Fruit fly (Drosophila melanogaster) whole organism, embryonic: ENCODE measurements around the gene Pex14.

Experiments used
- Abd-B ChIP-seq: fragments of 200-800 bp; sonication (Bioruptor generic); optimal IDR thresholded peaks from 2 replicates; lab custom pipeline; 2018; ENCODE audit warnings: missing biosample characterization, mild to moderate bottlenecking, missing genetic modification characterization, moderate library complexity
- Asciz ChIP-seq: fragments of 200-800 bp; sonication (Bioruptor generic); optimal IDR thresholded peaks from 2 replicates; lab custom pipeline; 2017; ENCODE audit warnings: missing biosample characterization, mild to moderate bottlenecking, missing genetic modification characterization, missing genetic modification reagents
- B-H2 ChIP-seq: fragments of 200-800 bp; sonication (Bioruptor generic); optimal IDR thresholded peaks from 2 replicates; lab custom pipeline; 2018; ENCODE audit warnings: missing biosample characterization, mild to moderate bottlenecking, missing genetic modification characterization
- Blimp-1 ChIP-seq: fragments of 200-800 bp; sonication (Bioruptor generic); optimal IDR thresholded peaks from 3 replicates; lab custom pipeline; 2018; ENCODE audit warnings: missing biosample characterization, missing genetic modification characterization, mild to moderate bottlenecking, moderate library complexity, missing genetic modification reagents
- CG11695 ChIP-seq: fragments of 200-800 bp; sonication (Bioruptor generic); IDR thresholded peaks from 3 replicates; pipeline ENCODE4 v1.3.6; 2022; ENCODE audit warnings: missing biosample characterization, missing genetic modification characterization
- CG12155 ChIP-seq: fragments of 200-800 bp; sonication (Bioruptor generic); optimal IDR thresholded peaks from 3 replicates; lab custom pipeline; 2016; ENCODE audit warnings: missing biosample characterization, missing genetic modification characterization
- CG12769 ChIP-seq: fragments of 200-800 bp; sonication (Bioruptor generic); optimal IDR thresholded peaks from 2 replicates; lab custom pipeline; 2019; ENCODE audit warnings: missing biosample characterization, mild to moderate bottlenecking, missing genetic modification characterization, moderate library complexity
- CG13775 ChIP-seq: fragments of 200-800 bp; sonication (Bioruptor generic); optimal IDR thresholded peaks from 3 replicates; lab custom pipeline; 2017; ENCODE audit warnings: missing biosample characterization, mild to moderate bottlenecking, missing genetic modification characterization
- CG14441 ChIP-seq: fragments of 200-800 bp; sonication (Bioruptor generic); IDR thresholded peaks from 2 replicates; pipeline ENCODE4 v1.3.6; 2022; ENCODE audit warnings: missing biosample characterization, missing genetic modification characterization
- CG15696 ChIP-seq: fragments of 200-800 bp; sonication (Bioruptor generic); optimal IDR thresholded peaks from 2 replicates; lab custom pipeline; 2019; ENCODE audit warnings: missing biosample characterization, mild to moderate bottlenecking, missing genetic modification characterization, moderate library complexity
- CG18476 ChIP-seq: fragments of 200-800 bp; sonication (Bioruptor generic); optimal IDR thresholded peaks from 2 replicates; lab custom pipeline; 2016; ENCODE audit warnings: missing biosample characterization, mild to moderate bottlenecking, missing genetic modification characterization
- CG2202 ChIP-seq: fragments of 200-800 bp; sonication (Bioruptor generic); optimal IDR thresholded peaks from 2 replicates; lab custom pipeline; 2018; ENCODE audit warnings: missing biosample characterization, mild to moderate bottlenecking, missing genetic modification characterization
- CG30403 ChIP-seq: fragments of 200-800 bp; sonication (Bioruptor generic); optimal IDR thresholded peaks from 3 replicates; lab custom pipeline; 2016; ENCODE audit warnings: missing biosample characterization, missing genetic modification characterization
- CG31388 ChIP-seq: fragments of 200-800 bp; sonication (Bioruptor generic); optimal IDR thresholded peaks from 2 replicates; lab custom pipeline; 2016; ENCODE audit warnings: missing biosample characterization, missing genetic modification characterization
- CG3281 ChIP-seq: fragments of 200-800 bp; sonication (Bioruptor generic); optimal IDR thresholded peaks from 3 replicates; lab custom pipeline; 2017; ENCODE audit warnings: missing biosample characterization, mild to moderate bottlenecking, missing genetic modification characterization
- CG8944 ChIP-seq: fragments of 200-800 bp; sonication (Bioruptor generic); optimal IDR thresholded peaks from 3 replicates; lab custom pipeline; 2016; ENCODE audit warnings: missing biosample characterization, missing genetic modification characterization
- CG9215 ChIP-seq: fragments of 200-800 bp; sonication (Bioruptor generic); IDR thresholded peaks from 2 replicates; pipeline ENCODE4 v1.3.6; 2022; ENCODE audit warnings: missing biosample characterization, missing genetic modification characterization
- CG9817 ChIP-seq: fragments of 200-800 bp; sonication (Bioruptor generic); optimal IDR thresholded peaks from 2 replicates; lab custom pipeline; 2018; ENCODE audit warnings: missing biosample characterization, mild to moderate bottlenecking, missing genetic modification characterization, moderate library complexity
- D19B ChIP-seq: fragments of 200-800 bp; sonication (Bioruptor generic); optimal IDR thresholded peaks from 2 replicates; lab custom pipeline; 2017; ENCODE audit warnings: missing biosample characterization, mild to moderate bottlenecking, missing genetic modification characterization
- Ets65A ChIP-seq: fragments of 200-800 bp; sonication (Bioruptor generic); peaks from one replicate; lab custom pipeline; 2016; ENCODE audit warnings: missing biosample characterization, missing genetic modification characterization
- Fer3 ChIP-seq: fragments of 200-800 bp; sonication (Bioruptor generic); optimal IDR thresholded peaks from 2 replicates; lab custom pipeline; 2018; ENCODE audit warnings: missing biosample characterization, mild to moderate bottlenecking, missing genetic modification characterization, moderate library complexity
- Gug ChIP-seq: fragments of 200-800 bp; sonication (Bioruptor generic); IDR thresholded peaks from 4 replicates; pipeline ENCODE4 v1.3.6; 2022; ENCODE audit warnings: missing biosample characterization, missing genetic modification characterization
- H15 ChIP-seq: fragments of 200-800 bp; sonication (Bioruptor generic); IDR thresholded peaks from 3 replicates; pipeline ENCODE4 v1.3.6; 2022; ENCODE audit warnings: missing biosample characterization, missing genetic modification characterization
- Hmr ChIP-seq: fragments of 200-800 bp; sonication (Bioruptor generic); optimal IDR thresholded peaks from 3 replicates; lab custom pipeline; 2017; ENCODE audit warnings: mild to moderate bottlenecking, missing biosample characterization, missing genetic modification reagents, missing genetic modification characterization
- Hsf ChIP-seq: fragments of 200-800 bp; sonication (Bioruptor generic); optimal IDR thresholded peaks from 3 replicates; lab custom pipeline; 2016; ENCODE audit warnings: missing biosample characterization, missing genetic modification characterization
- Meics ChIP-seq: fragments of 200-800 bp; sonication (Bioruptor generic); optimal IDR thresholded peaks from 2 replicates; lab custom pipeline; 2017; ENCODE audit warnings: missing biosample characterization, mild to moderate bottlenecking, missing genetic modification characterization
- Oli ChIP-seq: fragments of 200-800 bp; sonication (Bioruptor generic); optimal IDR thresholded peaks from 2 replicates; lab custom pipeline; 2018; ENCODE audit warnings: missing biosample characterization, mild to moderate bottlenecking, missing genetic modification characterization, moderate library complexity
- Sox102F ChIP-seq: fragments of 200-800 bp; sonication (Bioruptor generic); optimal IDR thresholded peaks from 2 replicates; lab custom pipeline; 2018; ENCODE audit warnings: missing biosample characterization, mild to moderate bottlenecking, missing genetic modification characterization, moderate library complexity
- Taf1 ChIP-seq: fragments of 200-800 bp; sonication (Bioruptor generic); IDR thresholded peaks from 2 replicates; pipeline ENCODE4 v1.3.6; 2022; ENCODE audit warnings: missing biosample characterization, missing genetic modification characterization
- Xbp1 ChIP-seq: fragments of 200-800 bp; sonication (Bioruptor generic); optimal IDR thresholded peaks from 3 replicates; lab custom pipeline; 2016; ENCODE audit warnings: missing biosample characterization, mild to moderate bottlenecking, missing genetic modification characterization
- chinmo ChIP-seq: fragments of 200-800 bp; sonication (Bioruptor generic); IDR thresholded peaks from 4 replicates; pipeline ENCODE4 v1.3.6; 2022; ENCODE audit warnings: missing biosample characterization, missing genetic modification characterization; ENCODE audit not compliant: partially characterized antibody
- dati ChIP-seq: fragments of 200-800 bp; sonication (Bioruptor generic); IDR thresholded peaks from 2 replicates; pipeline ENCODE4 v1.3.6; 2022; ENCODE audit warnings: missing biosample characterization, missing genetic modification characterization
- dpn ChIP-seq, 2 experiments: fragments of 200-800 bp; sonication (Bioruptor generic); optimal IDR thresholded peaks; 3 replicates each; lab custom pipeline; 2016; ENCODE audit warnings: missing biosample characterization in 2 of 2, missing genetic modification characterization in 2 of 2
- esg ChIP-seq: fragments of 200-800 bp; sonication (Bioruptor generic); conservative IDR thresholded peaks from 2 replicates; pipeline ENCODE4 v1.3.6; 2022; ENCODE audit warnings: missing biosample characterization, missing genetic modification characterization
- gem ChIP-seq: fragments of 200-800 bp; sonication (Bioruptor generic); optimal IDR thresholded peaks from 2 replicates; lab custom pipeline; 2019; ENCODE audit warnings: missing biosample characterization, mild to moderate bottlenecking, missing genetic modification characterization, moderate library complexity
- grau ChIP-seq: fragments of 200-800 bp; optimal IDR thresholded peaks from 3 replicates; lab custom pipeline; 2019; ENCODE audit warnings: missing biosample characterization, mild to moderate bottlenecking, missing genetic modification characterization, moderate library complexity
- ind ChIP-seq: fragments of 200-800 bp; sonication (Bioruptor generic); optimal IDR thresholded peaks from 3 replicates; lab custom pipeline; 2016; ENCODE audit warnings: missing biosample characterization, missing genetic modification characterization
- inv ChIP-seq: fragments of 200-800 bp; sonication (Bioruptor generic); IDR thresholded peaks from 2 replicates; pipeline ENCODE4 v1.3.6; 2022; ENCODE audit warnings: missing biosample characterization, missing genetic modification characterization; ENCODE audit not compliant: partially characterized antibody
- lbe ChIP-seq: fragments of 200-800 bp; sonication (Bioruptor generic); optimal IDR thresholded peaks from 2 replicates; lab custom pipeline; 2016; ENCODE audit warnings: missing biosample characterization, mild to moderate bottlenecking, missing genetic modification characterization
- lilli ChIP-seq: fragments of 200-800 bp; sonication (Bioruptor generic); optimal IDR thresholded peaks from 3 replicates; lab custom pipeline; 2016; ENCODE audit warnings: missing biosample characterization, missing genetic modification characterization
- org-1 ChIP-seq: fragments of 200-800 bp; sonication (Bioruptor generic); optimal IDR thresholded peaks from 2 replicates; lab custom pipeline; 2017; ENCODE audit warnings: missing biosample characterization, missing genetic modification characterization
- pho ChIP-seq: fragments of 200-800 bp; sonication (Bioruptor generic); optimal IDR thresholded peaks from 2 replicates; lab custom pipeline; 2016; ENCODE audit warnings: missing biosample characterization, missing genetic modification characterization
- pita ChIP-seq: fragments of 200-800 bp; sonication (Bioruptor generic); optimal IDR thresholded peaks from 2 replicates; lab custom pipeline; 2017; ENCODE audit warnings: missing biosample characterization, mild to moderate bottlenecking, missing genetic modification characterization
- row ChIP-seq: fragments of 200-800 bp; sonication (Bioruptor generic); IDR thresholded peaks from 3 replicates; pipeline ENCODE4 v1.3.6; 2022; ENCODE audit warnings: missing biosample characterization, missing genetic modification characterization
- slbo ChIP-seq: fragments of 200-800 bp; sonication (Bioruptor generic); IDR thresholded peaks from 2 replicates; pipeline ENCODE4 v1.3.6; 2022; ENCODE audit warnings: missing biosample characterization, missing genetic modification characterization
- tio ChIP-seq: fragments of 200-800 bp; sonication (Bioruptor generic); optimal IDR thresholded peaks from 2 replicates; lab custom pipeline; 2017; ENCODE audit warnings: missing biosample characterization, missing genetic modification characterization, inconsistent platforms
- wdn ChIP-seq: fragments of 200-800 bp; sonication (Bioruptor generic); IDR thresholded peaks from 2 replicates; pipeline ENCODE4 v1.3.6; 2022; ENCODE audit warnings: missing biosample characterization, missing genetic modification characterization
- zfh2 ChIP-seq: fragments of 200-800 bp; sonication (Bioruptor generic); optimal IDR thresholded peaks from 2 replicates; lab custom pipeline; 2016; ENCODE audit warnings: missing biosample characterization, missing genetic modification characterization

Gene Pex14

dm6 chr3L:20826950-20827910, 48.6 kb downstream of the Pex14 start:
- TF ChIP-seq lilli (GFP tag; lab: Kevin White, UChicago) (peak; percentile 51), tio (GFP tag; lab: Kevin White, UChicago) (peak; percentile 45), esg (GFP tag; lab: Robert Waterston, UW) (peak; percentile 28; the same call in 1 of the 2 replicates), H15 (GFP tag; lab: Robert Waterston, UW) (no peak), CG18476 (GFP tag; lab: Kevin White, UChicago) (no peak), grau (peak; percentile 44), Sox102F (peak; percentile 26), slbo (GFP tag; lab: Robert Waterston, UW) (peak; percentile 76), chinmo (GFP tag; lab: Robert Waterston, UW) (no peak), wdn (GFP tag; lab: Robert Waterston, UW) (0 out of 2 replicates have a peak, but pooled peaks have one; percentile 30), ind (GFP tag; lab: Kevin White, UChicago) (peak; percentile 35), CG15696 (tag; lab: Kevin White, UChicago) (no peak), Oli (peak; percentile 12), CG31388 (GFP tag; lab: Kevin White, UChicago) (no peak), CG12155 (peak; percentile 4), B-H2 (GFP tag; lab: Kevin White, UChicago) (peak; percentile 7), Hmr (GFP tag; lab: Kevin White, UChicago) (peak; percentile 34), Abd-B (GFP tag; lab: Kevin White, UChicago) (no peak), Xbp1 (GFP tag; lab: Kevin White, UChicago) (peak; percentile 48), CG3281 (peak; percentile 53), Ets65A (GFP tag; lab: Kevin White, UChicago) (peak; percentile 33), Taf1 (GFP tag; lab: Robert Waterston, UW) (0 out of 2 replicates have a peak, but pooled peaks have one; percentile 12), CG12769 (peak; percentile 27), inv (GFP tag; lab: Robert Waterston, UW) (no peak), dati (no peak), CG11695 (peak; percentile 39; the same call in 1 of the 3 replicates), Hsf (GFP tag; lab: Kevin White, UChicago) (peak; percentile 15), org-1 (GFP tag; lab: Kevin White, UChicago) (no peak), Meics (GFP tag; lab: Kevin White, UChicago) (peak; percentile 40), CG9215 (no peak), dpn (GFP tag; optimal IDR thresholded peaks at IDR 0.05; lab: Kevin White, UChicago) (peak in 1 of 2 experiments; percentile 15), Fer3 (tag; lab: Kevin White, UChicago) (peak; percentile 20), pho (GFP tag; lab: Kevin White, UChicago) (no peak), CG9817 (tag; lab: Kevin White, UChicago) (peak; percentile 45), Gug (GFP tag; lab: Robert Waterston, UW) (peak; percentile 36; the same call in 1 of the 4 replicates), D19B (GFP tag; lab: Kevin White, UChicago) (peak; percentile 24), CG2202 (tag; lab: Kevin White, UChicago) (no peak), CG14441 (GFP tag; lab: Robert Waterston, UW) (0 out of 2 replicates have a peak, but pooled peaks have one; percentile 36), Asciz (GFP tag; lab: Kevin White, UChicago) (peak; percentile 13), pita (GFP tag; lab: Kevin White, UChicago) (no peak), CG13775 (GFP tag; lab: Kevin White, UChicago) (no peak), zfh2 (peak; percentile 42), lbe (GFP tag; lab: Kevin White, UChicago) (no peak), CG30403 (GFP tag; lab: Kevin White, UChicago) (peak; percentile 61), gem (tag; lab: Kevin White, UChicago) (peak; percentile 47), row (GFP tag; lab: Robert Waterston, UW) (no peak; the same call in 2 of the 3 replicates), CG8944 (GFP tag; lab: Kevin White, UChicago) (no peak), Blimp-1 (GFP tag; lab: Kevin White, UChicago) (peak; percentile 10)
